Worm (Caenorhabditis elegans) whole organism, L2 larva: Measurements from ENCODE around the gene gst-36.

Source experiments
- F13H6.1 ChIP-seq: sonication (generic microtip); optimal IDR thresholded peaks from 2 replicates; lab custom pipeline; 2016; ENCODE audit warnings: missing genetic modification characterization, missing compliant biosample characterization
- R02D3.7 ChIP-seq: fragments of 150-350 bp; optimal IDR thresholded peaks from 2 replicates; lab custom pipeline; 2014; ENCODE audit warnings: missing biosample characterization, missing genetic modification characterization
- ZK546.5 ChIP-seq: sonication (generic microtip); optimal IDR thresholded peaks from 2 replicates; lab custom pipeline; 2017; ENCODE audit warnings: missing biosample characterization, missing genetic modification characterization
- aly-2 ChIP-seq: fragments of 150-350 bp; optimal IDR thresholded peaks from 2 replicates; lab custom pipeline; 2014; ENCODE audit warnings: missing biosample characterization, missing genetic modification characterization
- ama-1 ChIP-seq: fragments of 150-350 bp; optimal IDR thresholded peaks from 2 replicates; lab custom pipeline; 2018; ENCODE audit warnings: inconsistent platforms
- blmp-1 ChIP-seq: sonication (generic microtip); optimal IDR thresholded peaks from 2 replicates; lab custom pipeline; 2017; ENCODE audit warnings: missing genetic modification characterization, mild to moderate bottlenecking, missing compliant biosample characterization, antibody characterized with exemption, moderate library complexity; ENCODE audit not compliant: insufficient read depth
- ceh-16 ChIP-seq: fragments of 150-350 bp; optimal IDR thresholded peaks from 2 replicates; lab custom pipeline; 2014; ENCODE audit warnings: missing biosample characterization, missing genetic modification characterization
- ceh-82 ChIP-seq: fragments of 150-350 bp; optimal IDR thresholded peaks from 2 replicates; lab custom pipeline; 2014; ENCODE audit warnings: missing biosample characterization, missing genetic modification characterization
- crh-2 ChIP-seq: sonication (generic microtip); optimal IDR thresholded peaks from 2 replicates; lab custom pipeline; 2017; ENCODE audit warnings: missing biosample characterization, missing genetic modification characterization
- dmd-4 ChIP-seq: sonication (generic microtip); optimal IDR thresholded peaks from 2 replicates; lab custom pipeline; 2017; ENCODE audit warnings: missing biosample characterization, missing genetic modification characterization
- egl-27 ChIP-seq: sonication (generic microtip); optimal IDR thresholded peaks from 3 replicates; lab custom pipeline; 2017; ENCODE audit warnings: missing biosample characterization, missing genetic modification reagents, missing genetic modification characterization
- elt-1 ChIP-seq: fragments of 150-350 bp; optimal IDR thresholded peaks from 2 replicates; lab custom pipeline; 2014; ENCODE audit warnings: missing biosample characterization, missing genetic modification characterization
- elt-3 ChIP-seq: sonication (generic microtip); optimal IDR thresholded peaks from 2 replicates; lab custom pipeline; 2017; ENCODE audit warnings: missing biosample characterization, missing genetic modification characterization
- fos-1 ChIP-seq: fragments of 150-350 bp; optimal IDR thresholded peaks from 2 replicates; lab custom pipeline; 2014; ENCODE audit warnings: missing biosample characterization, missing genetic modification characterization
- gmeb-1 ChIP-seq: fragments of 150-350 bp; optimal IDR thresholded peaks from 2 replicates; lab custom pipeline; 2014; ENCODE audit warnings: missing biosample characterization, missing genetic modification characterization
- lin-13 ChIP-seq: fragments of 150-350 bp; optimal IDR thresholded peaks from 2 replicates; lab custom pipeline; 2014; ENCODE audit warnings: missing biosample characterization, missing genetic modification reagents, missing genetic modification characterization
- lin-39 ChIP-seq: fragments of 150-350 bp; optimal IDR thresholded peaks from 2 replicates; lab custom pipeline; 2014; ENCODE audit warnings: missing biosample characterization, missing genetic modification reagents, missing genetic modification characterization
- lsy-2 ChIP-seq, 2 experiments: fragments of 150-350 bp in 1 of 2; sonication (generic microtip) in 1 of 2; optimal IDR thresholded peaks; 2 replicates each; lab custom pipeline; 2014 to 2017; ENCODE audit warnings: missing biosample characterization in 2 of 2, missing genetic modification characterization in 2 of 2
- mab-5 ChIP-seq: fragments of 150-350 bp; optimal IDR thresholded peaks from 2 replicates; lab custom pipeline; 2014; ENCODE audit warnings: missing biosample characterization, missing genetic modification characterization
- mbf-1 ChIP-seq: sonication (generic microtip); optimal IDR thresholded peaks from 2 replicates; lab custom pipeline; 2017; ENCODE audit warnings: missing biosample characterization, missing genetic modification characterization
- mdl-1 ChIP-seq, 2 experiments: fragments of 150-350 bp in 1 of 2; sonication (generic microtip) in 1 of 2; optimal IDR thresholded peaks; 2 replicates each; lab custom pipeline; 2017; ENCODE audit warnings: missing biosample characterization in 2 of 2, missing genetic modification characterization in 2 of 2
- nhr-10 ChIP-seq: sonication (generic microtip); optimal IDR thresholded peaks from 2 replicates; lab custom pipeline; 2017; ENCODE audit warnings: missing biosample characterization, missing genetic modification characterization
- nhr-11 ChIP-seq: fragments of 150-350 bp; optimal IDR thresholded peaks from 2 replicates; lab custom pipeline; 2014; ENCODE audit warnings: missing biosample characterization, missing genetic modification characterization
- nhr-12 ChIP-seq: fragments of 150-350 bp; optimal IDR thresholded peaks from 2 replicates; lab custom pipeline; 2014; ENCODE audit warnings: missing biosample characterization, missing genetic modification characterization
- nhr-129 ChIP-seq: fragments of 150-350 bp; optimal IDR thresholded peaks from 2 replicates; lab custom pipeline; 2014; ENCODE audit warnings: missing biosample characterization, missing genetic modification characterization
- nhr-21 ChIP-seq: fragments of 150-350 bp; optimal IDR thresholded peaks from 2 replicates; lab custom pipeline; 2014; ENCODE audit warnings: missing biosample characterization, missing genetic modification characterization
- nhr-6 ChIP-seq: fragments of 150-350 bp; optimal IDR thresholded peaks from 2 replicates; lab custom pipeline; 2014; ENCODE audit warnings: missing biosample characterization, missing genetic modification characterization
- nhr-77 ChIP-seq: fragments of 150-350 bp; optimal IDR thresholded peaks from 2 replicates; lab custom pipeline; 2014; ENCODE audit warnings: missing biosample characterization, missing genetic modification characterization
- peb-1 ChIP-seq: fragments of 150-350 bp; optimal IDR thresholded peaks from 2 replicates; lab custom pipeline; 2014; ENCODE audit warnings: missing biosample characterization, missing genetic modification characterization
- sem-4 ChIP-seq: fragments of 150-350 bp; optimal IDR thresholded peaks from 2 replicates; lab custom pipeline; 2014; ENCODE audit warnings: missing biosample characterization, missing genetic modification reagents, missing genetic modification characterization
- skn-1 ChIP-seq: sonication (generic microtip); optimal IDR thresholded peaks from 2 replicates; lab custom pipeline; 2017; ENCODE audit warnings: missing biosample characterization, missing genetic modification characterization
- sma-3 ChIP-seq: sonication (generic microtip); optimal IDR thresholded peaks from 2 replicates; lab custom pipeline; 2016; ENCODE audit warnings: missing genetic modification reagents, missing genetic modification characterization, missing compliant biosample characterization
- sma-9 ChIP-seq, 2 experiments: fragments of 150-350 bp in 1 of 2; sonication (generic microtip) in 1 of 2; optimal IDR thresholded peaks; 2 replicates each; lab custom pipeline; 2014 to 2016; ENCODE audit warnings: missing genetic modification characterization in 2 of 2, mild to moderate bottlenecking in 1 of 2, missing biosample characterization in 1 of 2, missing compliant biosample characterization in 1 of 2, missing genetic modification reagents in 1 of 2, moderate library complexity in 1 of 2
- snpc-4 ChIP-seq: fragments of 150-350 bp; optimal IDR thresholded peaks from 2 replicates; lab custom pipeline; 2014; ENCODE audit warnings: missing biosample characterization, missing genetic modification characterization
- unc-39 ChIP-seq: fragments of 150-350 bp; optimal IDR thresholded peaks from 2 replicates; lab custom pipeline; 2014; ENCODE audit warnings: missing biosample characterization, missing genetic modification characterization
- unc-55 ChIP-seq: fragments of 150-350 bp; sonication (generic microtip); optimal IDR thresholded peaks from 3 replicates; lab custom pipeline; 2014; ENCODE audit warnings: missing biosample characterization, missing genetic modification reagents, missing genetic modification characterization
- ztf-1 ChIP-seq: fragments of 200-800 bp; sonication (Bioruptor generic); conservative IDR thresholded peaks from 2 replicates; pipeline ENCODE4 v1.3.6; 2022; ENCODE audit warnings: missing genetic modification characterization, missing compliant biosample characterization
- ztf-4 ChIP-seq: fragments of 150-350 bp; optimal IDR thresholded peaks from 2 replicates; lab custom pipeline; 2014; ENCODE audit warnings: missing biosample characterization, missing genetic modification characterization

Gene gst-36

DNA sequence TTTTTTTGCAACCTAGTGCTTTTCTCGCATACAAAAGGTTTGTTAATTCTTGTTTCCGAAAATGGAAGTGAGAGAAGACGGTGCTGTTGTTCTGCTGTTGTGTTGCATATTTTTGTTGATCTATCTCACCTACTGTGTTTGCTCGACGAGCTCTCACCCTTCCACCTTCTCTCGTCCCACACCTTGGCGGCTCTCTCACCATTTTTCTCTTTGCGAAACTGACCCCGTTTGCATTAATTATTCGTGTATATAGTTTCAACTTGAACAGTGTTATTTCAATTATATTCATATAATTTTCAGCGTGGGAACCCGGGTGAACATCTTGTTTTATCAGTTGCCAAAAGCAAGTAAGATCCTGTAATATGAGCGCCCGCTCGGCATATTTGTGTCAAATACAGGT is 14.4 kb upstream of the gst-36 start, which contains the start of gene R07B1.9:
Gene R07B1.9, plus strand, starts transcription at position 301 of the 400 bp plus-strand sequence.
- TF ChIP-seq lin-39 (no peak), nhr-21 (tag; lab: Kevin White, UChicago) (no peak), gmeb-1 (tag; lab: Kevin White, UChicago) (no peak), mab-5 (tag; lab: Kevin White, UChicago) (no peak), nhr-129 (no peak), ama-1 (no peak), sma-3 (GFP tag; lab: Kevin White, UChicago) (no peak), R02D3.7 (no peak), peb-1 (tag; lab: Kevin White, UChicago) (no peak), sem-4 (tag; lab: Kevin White, UChicago) (no peak), snpc-4 (tag; lab: Kevin White, UChicago) (no peak), nhr-10 (tag; lab: Kevin White, UChicago) (no peak), unc-39 (no peak), dmd-4 (tag; lab: Kevin White, UChicago) (no peak), ceh-82 (no peak), nhr-77 (tag; lab: Kevin White, UChicago) (no peak), ZK546.5 (tag; lab: Kevin White, UChicago) (no peak), lin-13 (GFP tag; lab: Kevin White, UChicago) (no peak)

DNA sequence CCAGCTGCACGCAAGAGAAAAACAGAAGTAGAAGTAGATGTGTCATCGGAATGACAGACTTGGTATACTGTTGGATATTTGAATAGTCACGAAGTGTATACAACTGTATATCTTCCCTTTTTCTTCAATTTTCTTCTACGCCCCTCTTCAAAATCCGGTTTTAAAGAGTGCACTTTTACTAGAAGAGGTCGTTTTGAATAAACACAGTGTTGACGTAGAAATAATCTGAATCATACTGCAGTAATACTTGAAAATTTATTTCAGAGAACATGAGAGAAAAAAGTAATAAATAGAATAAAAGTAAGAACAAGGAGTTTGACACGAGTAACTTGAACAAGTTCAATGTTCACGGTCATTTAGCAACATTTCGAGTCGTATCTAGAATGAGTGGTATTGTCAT is 9.8 kb upstream of the gst-36 start, which contains the start of gene R07B1.8:
Gene R07B1.8, minus strand, starts transcription at position 101 of the 400 bp plus-strand sequence.
- TF ChIP-seq sma-9 (GFP tag; optimal IDR thresholded peaks at IDR 0.05; lab: Kevin White, UChicago) (no peak), sma-9 (tag; optimal IDR thresholded peaks at IDR 0.05; lab: Kevin White, UChicago) (no peak), crh-2 (tag; lab: Kevin White, UChicago) (no peak), ceh-16 (no peak), aly-2 (tag; lab: Kevin White, UChicago) (no peak), elt-3 (tag; lab: Kevin White, UChicago) (no peak), R02D3.7 (no peak), nhr-129 (no peak), nhr-77 (tag; lab: Kevin White, UChicago) (no peak), nhr-21 (tag; lab: Kevin White, UChicago) (no peak), peb-1 (tag; lab: Kevin White, UChicago) (no peak), mdl-1 (tag; optimal IDR thresholded peaks at IDR 0.05; lab: Kevin White, UChicago) (no peak), egl-27 (no peak), nhr-6 (tag; lab: Kevin White, UChicago) (no peak), nhr-11 (tag; lab: Kevin White, UChicago) (no peak)

ce11 chrX:9869522-9869921 is 6.8 kb upstream of the gst-36 start, which contains the start of gene R07B1.13:
Gene R07B1.13 (plus strand): TSS chrX:9869822.
- TF ChIP-seq crh-2 (tag; lab: Kevin White, UChicago) (no peak), unc-55 (GFP tag; lab: Kevin White, UChicago) (no peak), nhr-21 (tag; lab: Kevin White, UChicago) (no peak), peb-1 (tag; lab: Kevin White, UChicago) (no peak), nhr-12 (tag; lab: Kevin White, UChicago) (no peak), mab-5 (tag; lab: Kevin White, UChicago) (no peak), sma-9 (GFP tag; optimal IDR thresholded peaks at IDR 0.05; lab: Kevin White, UChicago) (no peak), sma-9 (tag; optimal IDR thresholded peaks at IDR 0.05; lab: Kevin White, UChicago) (no peak), blmp-1 (tag; lab: Kevin White, UChicago) (no peak), ztf-4 (no peak), skn-1 (tag; lab: Kevin White, UChicago) (no peak), fos-1 (no peak), ZK546.5 (tag; lab: Kevin White, UChicago) (no peak), F13H6.1 (tag; lab: Kevin White, UChicago) (no peak), elt-1 (tag; lab: Kevin White, UChicago) (no peak), lsy-2 (tag; optimal IDR thresholded peaks at IDR 0.05; lab: Kevin White, UChicago) (no peak), unc-39 (no peak), gmeb-1 (tag; lab: Kevin White, UChicago) (no peak), lin-39 (no peak), mdl-1 (tag; optimal IDR thresholded peaks at IDR 0.05; lab: Kevin White, UChicago) (no peak), sem-4 (tag; lab: Kevin White, UChicago) (no peak)
- TF ChIP-seq, all 48 proteins: peak for 0

DNA sequence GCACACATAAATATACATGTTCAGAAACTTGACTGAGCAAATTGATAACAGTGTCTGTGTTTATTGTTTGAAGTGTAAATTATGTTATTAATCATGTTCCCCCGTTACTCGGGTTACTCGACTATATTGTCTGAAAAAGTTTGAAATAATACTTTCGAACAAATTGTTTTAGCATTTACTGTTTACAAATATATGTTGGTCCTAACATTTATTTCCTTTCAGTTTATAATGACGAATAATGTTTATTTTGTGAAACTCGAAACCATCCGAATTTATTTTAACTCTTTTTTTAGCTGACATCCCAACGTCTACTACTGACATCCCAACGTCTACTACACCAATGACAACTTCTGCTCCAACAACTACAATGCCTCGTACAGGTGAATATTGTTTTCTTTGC is 6.1 kb upstream of the gst-36 start, which contains the start of gene R07B1.7:
Gene R07B1.7, plus strand, starts transcription at position 301 of the 400 bp plus-strand sequence.
- TF ChIP-seq R02D3.7 = no peak
- no peak for TF ChIP-seq unc-39
- no peak for TF ChIP-seq mbf-1 (tag; lab: Kevin White, UChicago)
- TF ChIP-seq elt-3 (tag; lab: Kevin White, UChicago) = no peak
- TF ChIP-seq fos-1 = no peak
- TF ChIP-seq ZK546.5 (tag; lab: Kevin White, UChicago) = no peak
- no peak for TF ChIP-seq ama-1
- TF ChIP-seq nhr-11 (tag; lab: Kevin White, UChicago) = no peak
- TF ChIP-seq ztf-1 (GFP tag; lab: Robert Waterston, UW) = no peak
- no peak for TF ChIP-seq crh-2 (tag; lab: Kevin White, UChicago)
- TF ChIP-seq ztf-4 = no peak
- TF ChIP-seq peb-1 (tag; lab: Kevin White, UChicago) = no peak
- TF ChIP-seq, all 48 proteins: peak for 0
